Worm (Caenorhabditis elegans): Measurements from ENCODE around the gene str-140.

DNA sequence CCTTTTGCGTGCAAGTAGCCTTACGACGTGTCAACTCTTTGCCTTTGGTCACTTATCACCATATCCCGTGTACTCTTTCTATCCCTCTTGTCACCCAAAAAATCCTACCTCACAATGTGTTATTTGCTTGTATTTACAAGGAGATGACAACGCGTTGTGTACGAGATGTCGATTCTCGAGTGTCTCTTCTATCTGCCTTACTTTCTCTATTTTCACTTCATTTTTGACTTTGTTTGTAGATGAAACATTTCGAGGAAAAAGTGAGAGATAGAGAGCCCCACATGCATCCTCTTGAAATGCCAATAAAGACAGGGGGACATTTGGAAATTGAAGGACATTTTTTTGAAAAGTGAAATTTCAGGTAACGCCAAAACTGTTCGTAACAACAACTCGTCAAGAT, 43.1 kb upstream of the str-140 start:
- TF ChIP-seq nhr-77 (tag; optimal IDR thresholded peaks at IDR 0.05) (no peak), nhr-11 (tag; optimal IDR thresholded peaks at IDR 0.05) (no peak), egl-27 (tag; optimal IDR thresholded peaks at IDR 0.05) (no peak), fkh-2 (tag; optimal IDR thresholded peaks at IDR 0.05) (no peak), elt-2 (tag; optimal IDR thresholded peaks at IDR 0.05) (no peak), ztf-11 (tag; optimal IDR thresholded peaks at IDR 0.05) (no peak), aly-2 (tag; optimal IDR thresholded peaks at IDR 0.05) (no peak), unc-62 (GFP tag; optimal IDR thresholded peaks at IDR 0.05) (no peak), daf-12 (tag; optimal IDR thresholded peaks at IDR 0.05) (no peak), ztf-4 (tag; optimal IDR thresholded peaks at IDR 0.05) (no peak)

All from whole organism, L3 larva.